Worm (Caenorhabditis elegans): Measurements from ENCODE around the gene F13D12.5.
A peak's percentile ranks its signal among the peaks of the same experiment; 100 is the strongest.

Gene F13D12.5

ce11 chrII:11688011-11688410, 38.6 kb upstream of the F13D12.5 start:
- TF ChIP-seq nhr-23 (tag; optimal IDR thresholded peaks at IDR 0.05), result no peak
- no peak for TF ChIP-seq nhr-43 (tag; optimal IDR thresholded peaks at IDR 0.05; ENCODE audit: poor library complexity, severe bottlenecking)
- TF ChIP-seq ztf-11 (tag; optimal IDR thresholded peaks at IDR 0.05), result no peak
- no peak for TF ChIP-seq zag-1 (tag; optimal IDR thresholded peaks at IDR 0.05)
- no peak for TF ChIP-seq unc-39 (tag; optimal IDR thresholded peaks at IDR 0.05)
- TF ChIP-seq lin-15B (tag; optimal IDR thresholded peaks at IDR 0.05), result no peak
- TF ChIP-seq daf-12 (tag; optimal IDR thresholded peaks at IDR 0.05), result no peak
- peak; percentile 29 for TF ChIP-seq hmg-11 (tag; optimal IDR thresholded peaks at IDR 0.05)
- TF ChIP-seq sea-2 (GFP tag; optimal IDR thresholded peaks at IDR 0.05), result no peak
- TF ChIP-seq elt-1 (tag; optimal IDR thresholded peaks at IDR 0.05), result no peak
- TF ChIP-seq aly-2 (tag; optimal IDR thresholded peaks at IDR 0.05), result no peak
- TF ChIP-seq mml-1 (tag; optimal IDR thresholded peaks at IDR 0.05), result no peak
- no peak for TF ChIP-seq nhr-76 (tag; optimal IDR thresholded peaks at IDR 0.05)
- no peak for TF ChIP-seq egl-27 (tag; optimal IDR thresholded peaks at IDR 0.05)
- TF ChIP-seq fos-1 (tag; optimal IDR thresholded peaks at IDR 0.05), result no peak
- peak; percentile 15 for TF ChIP-seq pha-4 (tag; optimal IDR thresholded peaks at IDR 0.05)
- no peak for TF ChIP-seq elt-3 (tag; optimal IDR thresholded peaks at IDR 0.05)

ce11 chrII:11688643-11689042, 38.0 kb upstream of the F13D12.5 start, which contains the start of gene kel-1:
Gene kel-1, plus strand, starts transcription at chrII:11688943.
- TF ChIP-seq R02D3.7 (tag; optimal IDR thresholded peaks at IDR 0.05), result no peak
- TF ChIP-seq snpc-4 (tag; optimal IDR thresholded peaks at IDR 0.05), result no peak
- no peak for TF ChIP-seq egl-5 (tag; optimal IDR thresholded peaks at IDR 0.05)
- TF ChIP-seq ceh-9 (tag; optimal IDR thresholded peaks at IDR 0.05), result no peak
- no peak for TF ChIP-seq hmg-11 (tag; optimal IDR thresholded peaks at IDR 0.05)

- TF ChIP-seq lin-15B (tag; optimal IDR thresholded peaks at IDR 0.05), result no peak
- TF ChIP-seq pqm-1 (tag; optimal IDR thresholded peaks at IDR 0.05), result no peak
- no peak for TF ChIP-seq R02D3.7 (tag; optimal IDR thresholded peaks at IDR 0.05)
These were observed 36.7 kb upstream of the F13D12.5 start for ce11 chrII:11689941-11690340.

ce11 chrII:11690868-11691267, 35.7 kb upstream of the F13D12.5 start:
- no peak for TF ChIP-seq nhr-11 (tag; optimal IDR thresholded peaks at IDR 0.05)
- no peak for TF ChIP-seq nhr-28 (tag; optimal IDR thresholded peaks at IDR 0.05)

- TF ChIP-seq elt-1 (tag; optimal IDR thresholded peaks at IDR 0.05) (no peak), lin-15B (tag; optimal IDR thresholded peaks at IDR 0.05) (peak; percentile 31), hmg-11 (tag; optimal IDR thresholded peaks at IDR 0.05) (peak; percentile 57), elt-2 (tag; optimal IDR thresholded peaks at IDR 0.05) (peak; percentile 7), pha-4 (tag; optimal IDR thresholded peaks at IDR 0.05) (peak; percentile 59), nhr-23 (tag; optimal IDR thresholded peaks at IDR 0.05) (peak; percentile 47), nfya-1 (tag; optimal IDR thresholded peaks at IDR 0.05; ENCODE audit: insufficient read depth) (peak; percentile 45), fkh-10 (GFP tag; optimal IDR thresholded peaks at IDR 0.05) (no peak), lin-39 (tag; optimal IDR thresholded peaks at IDR 0.05) (peak; percentile 40), snpc-4 (tag; optimal IDR thresholded peaks at IDR 0.05) (peak; percentile 56)
These were observed 32.2 kb upstream of the F13D12.5 start for ce11 chrII:11694432-11694831.

- peak; percentile 21 for TF ChIP-seq nhr-23 (tag; optimal IDR thresholded peaks at IDR 0.05)
These were observed 31.3 kb upstream of the F13D12.5 start, which contains the start of gene tars-1 for ce11 chrII:11695161-11695944. Gene tars-1, minus strand, starts transcription at chrII:11695657.

- TF ChIP-seq nhr-12 (tag; optimal IDR thresholded peaks at IDR 0.05), result no peak
- no peak for TF ChIP-seq hmg-11 (tag; optimal IDR thresholded peaks at IDR 0.05)
- TF ChIP-seq fkh-2 (tag; optimal IDR thresholded peaks at IDR 0.05), result no peak
- no peak for TF ChIP-seq egl-5 (tag; optimal IDR thresholded peaks at IDR 0.05)
- TF ChIP-seq unc-62 (GFP tag; optimal IDR thresholded peaks at IDR 0.05), result no peak
- TF ChIP-seq nhr-43 (tag; optimal IDR thresholded peaks at IDR 0.05; ENCODE audit: poor library complexity, severe bottlenecking), result no peak
- no peak for TF ChIP-seq ceh-82 (tag; optimal IDR thresholded peaks at IDR 0.05)
- TF ChIP-seq nhr-76 (tag; optimal IDR thresholded peaks at IDR 0.05), result no peak
- no peak for TF ChIP-seq egl-27 (tag; optimal IDR thresholded peaks at IDR 0.05)
These were observed 30.7 kb upstream of the F13D12.5 start, which contains the start of gene xpf-1 for ce11 chrII:11695945-11696270. Gene xpf-1, plus strand, starts transcription at chrII:11696171.
